Worm (Caenorhabditis elegans): Measurements from ENCODE around the gene nspc-20.

The nspc-20 gene

DNA sequence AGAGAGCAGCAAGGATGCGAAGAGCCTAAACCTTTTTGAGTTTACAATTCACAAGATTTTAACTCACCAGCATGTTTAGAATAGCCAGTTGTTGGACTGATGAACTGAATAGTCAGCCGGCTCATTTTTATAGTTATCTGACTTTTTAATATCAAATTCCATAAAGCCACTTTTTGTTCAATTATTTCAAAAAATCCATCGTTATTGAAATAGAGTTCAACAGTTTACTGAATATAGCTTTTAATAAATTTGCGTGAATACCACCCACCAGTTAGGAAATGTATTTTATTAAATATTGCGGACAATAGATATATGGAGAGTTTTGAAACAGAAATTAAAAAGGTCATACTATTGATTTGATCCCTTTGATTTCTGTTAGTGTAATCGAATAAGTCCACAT, at the start of gene nspc-20:
Gene nspc-20 (minus strand): TSS at position 101 of the 400 bp plus-strand sequence.
- no peak for TF ChIP-seq tab-1 (GFP tag; IDR thresholded peaks at IDR 0.05)

DNA sequence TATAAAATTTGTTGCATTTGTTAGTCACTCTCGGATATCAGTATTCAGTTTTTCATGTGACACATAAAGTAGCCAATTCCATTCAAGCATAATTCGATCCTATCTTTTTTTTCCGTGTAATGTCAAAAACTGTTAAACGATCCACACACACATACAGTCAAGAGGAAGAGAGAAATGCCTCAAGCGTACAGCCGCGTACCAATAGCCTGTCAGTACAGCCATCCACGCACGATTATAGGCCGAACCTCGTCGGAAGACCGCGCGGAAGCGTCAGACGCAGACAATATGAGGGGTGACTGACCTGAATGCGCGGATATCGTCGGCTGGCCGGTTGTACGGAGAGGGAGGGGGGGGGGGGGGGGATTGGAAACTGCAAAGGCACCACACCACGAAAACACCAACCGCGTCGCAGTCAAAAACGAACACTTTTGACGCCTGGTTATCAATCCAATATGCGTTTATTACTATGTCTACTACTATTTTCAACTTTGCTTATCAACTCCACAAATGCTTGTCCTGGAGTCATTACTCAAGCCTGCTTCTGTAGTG, 47.6 kb upstream of the nspc-20 start, which contains the start of gene let-4:
Gene let-4 (plus strand): TSS at position 357 of the 549 bp plus-strand sequence.
- TF ChIP-seq med-1 (GFP tag; optimal IDR thresholded peaks at IDR 0.05; ENCODE audit: insufficient read depth), result no peak
- no peak for TF ChIP-seq ztf-23 (GFP tag; IDR thresholded peaks at IDR 0.05)
- no peak for TF ChIP-seq ref-1 (GFP tag; conservative IDR thresholded peaks at IDR 0.05)
- TF ChIP-seq cog-1 (tag; optimal IDR thresholded peaks at IDR 0.05), result no peak
- no peak for TF ChIP-seq T22C8.4 (GFP tag; IDR thresholded peaks at IDR 0.05)
- TF ChIP-seq tab-1 (GFP tag; IDR thresholded peaks at IDR 0.05), result 0 out of 2 replicates have a peak, but pooled peaks have one; percentile 35
- TF ChIP-seq klf-2 (GFP tag; conservative IDR thresholded peaks at IDR 0.05), result no peak
- TF ChIP-seq flt-1 (GFP tag; IDR thresholded peaks at IDR 0.05), result peak; percentile 10; the same call in 1 of the 2 replicates
- no peak for TF ChIP-seq ztf-29 (GFP tag; IDR thresholded peaks at IDR 0.05)

DNA sequence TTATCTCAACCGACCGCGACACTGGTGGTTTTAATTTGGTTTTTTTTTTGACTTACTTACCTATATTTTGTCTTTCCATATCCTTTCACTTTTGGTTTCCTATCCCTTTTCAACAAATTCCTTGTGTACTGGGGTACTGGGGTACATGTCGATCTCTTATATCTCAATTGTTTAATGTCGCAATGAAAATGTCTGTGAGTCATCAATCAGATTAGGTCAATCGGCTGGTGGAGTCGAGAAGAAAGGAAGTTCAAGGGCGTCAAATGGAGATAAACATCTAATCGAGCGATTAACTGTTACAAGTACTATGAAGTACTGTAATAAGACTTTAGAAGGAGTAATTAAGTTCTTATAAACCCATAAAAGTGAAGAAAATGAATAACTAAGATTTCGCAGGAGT, 45.9 kb upstream of the nspc-20 start:
- TF ChIP-seq med-1 (GFP tag; optimal IDR thresholded peaks at IDR 0.05; ENCODE audit: insufficient read depth), result no peak
- no peak for TF ChIP-seq tab-1 (GFP tag; IDR thresholded peaks at IDR 0.05)
- no peak for TF ChIP-seq T22C8.4 (GFP tag; IDR thresholded peaks at IDR 0.05)
- TF ChIP-seq flt-1 (GFP tag; IDR thresholded peaks at IDR 0.05), result no peak
- no peak for TF ChIP-seq ztf-29 (GFP tag; IDR thresholded peaks at IDR 0.05)
- TF ChIP-seq klf-2 (GFP tag; conservative IDR thresholded peaks at IDR 0.05), result no peak
- no peak for TF ChIP-seq cog-1 (tag; optimal IDR thresholded peaks at IDR 0.05)
- no peak for TF ChIP-seq ref-1 (GFP tag; conservative IDR thresholded peaks at IDR 0.05)
- TF ChIP-seq ztf-23 (GFP tag; IDR thresholded peaks at IDR 0.05), result no peak

DNA sequence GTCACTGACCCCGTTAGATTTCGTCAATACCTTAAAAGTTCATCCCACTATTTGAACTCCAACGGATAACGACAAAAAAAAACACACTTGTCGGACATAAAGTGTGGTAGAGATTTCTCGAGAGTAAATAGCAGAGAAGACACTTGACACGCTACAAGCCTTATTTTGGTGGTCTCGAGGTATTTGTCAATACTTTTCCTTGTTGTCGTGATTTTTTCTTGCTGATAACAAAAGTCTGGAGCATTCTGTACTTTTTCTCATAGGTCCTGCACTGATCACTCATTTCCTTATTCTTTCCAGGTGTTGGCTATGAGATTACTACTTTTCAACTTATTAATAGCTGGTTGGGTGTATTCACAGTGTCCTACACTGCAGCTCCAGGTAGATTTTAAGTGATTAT, 42.4 kb upstream of the nspc-20 start, which contains the start of gene lron-1:
Gene lron-1 (plus strand): TSS at position 301 of the 400 bp plus-strand sequence.
- TF ChIP-seq T22C8.4 (GFP tag; IDR thresholded peaks at IDR 0.05) (no peak), ref-1 (GFP tag; conservative IDR thresholded peaks at IDR 0.05) (no peak), cog-1 (tag; optimal IDR thresholded peaks at IDR 0.05) (no peak), klf-2 (GFP tag; conservative IDR thresholded peaks at IDR 0.05) (no peak), ztf-29 (GFP tag; IDR thresholded peaks at IDR 0.05) (no peak), ztf-23 (GFP tag; IDR thresholded peaks at IDR 0.05) (no peak), med-1 (GFP tag; optimal IDR thresholded peaks at IDR 0.05; ENCODE audit: insufficient read depth) (no peak), tab-1 (GFP tag; IDR thresholded peaks at IDR 0.05) (no peak), flt-1 (GFP tag; IDR thresholded peaks at IDR 0.05) (no peak)

DNA sequence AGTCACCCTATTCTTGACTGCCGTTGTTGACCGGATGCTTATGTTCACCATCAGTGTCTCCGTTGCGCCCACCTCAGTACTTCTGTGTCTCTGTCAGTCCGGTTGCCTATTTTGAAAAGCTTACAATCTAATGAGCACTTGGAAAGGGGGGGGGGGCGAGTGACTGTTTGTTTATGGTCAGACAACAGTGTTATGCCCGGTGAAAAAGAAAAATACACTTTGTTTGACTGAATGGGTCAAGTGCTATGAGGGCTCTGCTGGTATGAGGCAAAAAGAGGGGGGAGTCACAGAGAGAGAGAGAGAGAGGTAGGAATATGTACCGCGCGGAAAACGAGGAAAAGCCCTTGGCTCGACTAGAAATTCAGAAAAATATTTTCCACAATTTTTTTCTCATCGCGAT, 41.3 kb upstream of the nspc-20 start:
- TF ChIP-seq klf-2 (GFP tag; conservative IDR thresholded peaks at IDR 0.05) (no peak), flt-1 (GFP tag; IDR thresholded peaks at IDR 0.05) (no peak), med-1 (GFP tag; optimal IDR thresholded peaks at IDR 0.05; ENCODE audit: insufficient read depth) (no peak), T22C8.4 (GFP tag; IDR thresholded peaks at IDR 0.05) (no peak), cog-1 (tag; optimal IDR thresholded peaks at IDR 0.05) (no peak), ztf-23 (GFP tag; IDR thresholded peaks at IDR 0.05) (no peak), ztf-29 (GFP tag; IDR thresholded peaks at IDR 0.05) (no peak), ref-1 (GFP tag; conservative IDR thresholded peaks at IDR 0.05) (no peak), tab-1 (GFP tag; IDR thresholded peaks at IDR 0.05) (no peak)

DNA sequence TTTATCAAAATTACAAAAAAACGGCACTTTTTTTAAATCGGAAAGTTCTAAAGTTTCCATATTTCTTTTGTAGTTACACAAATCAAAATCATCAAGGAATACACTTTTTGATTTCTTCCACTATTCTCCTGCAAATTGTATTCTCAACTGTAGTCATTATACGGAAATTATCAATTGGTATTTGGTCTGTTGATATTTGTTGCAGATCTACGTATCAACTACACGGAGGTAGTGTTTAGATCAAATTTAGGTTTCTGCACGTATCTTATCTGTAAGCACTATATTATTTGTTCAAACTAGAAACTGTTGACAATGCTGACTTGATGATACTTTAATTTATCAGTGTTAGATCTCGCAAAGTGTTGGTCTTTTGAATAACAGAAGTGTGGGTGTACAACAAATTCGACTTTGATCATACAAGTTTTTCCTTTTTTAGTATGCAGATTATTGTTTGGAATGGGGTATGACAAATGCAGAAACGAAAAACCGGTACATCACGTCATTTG, 38.3 kb upstream of the nspc-20 start:
- TF ChIP-seq cog-1 (tag; optimal IDR thresholded peaks at IDR 0.05) (no peak), ztf-23 (GFP tag; IDR thresholded peaks at IDR 0.05) (no peak), tab-1 (GFP tag; IDR thresholded peaks at IDR 0.05) (no peak), flt-1 (GFP tag; IDR thresholded peaks at IDR 0.05) (no peak), ref-1 (GFP tag; conservative IDR thresholded peaks at IDR 0.05) (no peak), T22C8.4 (GFP tag; IDR thresholded peaks at IDR 0.05) (no peak), med-1 (GFP tag; optimal IDR thresholded peaks at IDR 0.05; ENCODE audit: insufficient read depth) (no peak), klf-2 (GFP tag; conservative IDR thresholded peaks at IDR 0.05) (no peak), ztf-29 (GFP tag; IDR thresholded peaks at IDR 0.05) (no peak)

DNA sequence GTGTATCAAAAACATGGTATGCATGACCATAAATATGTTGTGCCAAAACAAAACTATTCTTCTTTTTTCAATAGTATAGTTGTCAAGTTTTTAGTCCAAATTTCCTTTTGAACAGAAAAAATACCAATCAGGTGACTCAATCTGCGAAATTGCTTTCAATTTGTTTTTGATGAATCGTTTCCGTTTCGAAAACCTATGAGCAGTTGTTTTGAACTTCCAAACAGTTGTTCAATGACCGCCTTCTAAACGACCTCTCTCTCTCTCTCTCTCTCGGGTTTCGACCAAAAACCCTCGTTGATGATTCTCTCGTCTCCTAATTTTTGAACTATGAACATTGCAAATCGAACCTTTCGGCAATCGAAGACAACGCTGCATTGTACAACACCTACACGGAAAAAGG, 36.0 kb upstream of the nspc-20 start:
- TF ChIP-seq T22C8.4 (GFP tag; IDR thresholded peaks at IDR 0.05), result no peak
- no peak for TF ChIP-seq med-1 (GFP tag; optimal IDR thresholded peaks at IDR 0.05; ENCODE audit: insufficient read depth)

DNA sequence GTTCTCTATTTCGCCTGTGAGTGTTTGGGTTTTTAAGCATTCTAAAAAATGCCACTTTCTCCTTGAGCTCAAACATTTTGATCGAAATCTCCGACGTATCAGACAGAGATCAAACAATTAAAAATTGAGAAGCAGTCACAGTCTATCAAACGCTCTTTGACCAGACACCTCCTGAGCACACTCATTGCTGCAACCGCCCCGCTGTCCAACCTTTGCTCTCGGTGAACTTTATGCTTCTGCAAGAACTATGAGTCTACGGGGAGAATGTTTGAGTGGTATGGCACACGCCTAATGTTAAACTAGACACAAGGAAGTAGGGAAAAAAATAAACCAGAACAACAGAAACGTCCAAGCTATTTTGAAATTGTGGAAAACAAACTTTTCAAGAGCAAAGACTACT, 35.2 kb upstream of the nspc-20 start:
- TF ChIP-seq ref-1 (GFP tag; conservative IDR thresholded peaks at IDR 0.05), result no peak
- TF ChIP-seq tab-1 (GFP tag; IDR thresholded peaks at IDR 0.05), result no peak
- no peak for TF ChIP-seq cog-1 (tag; optimal IDR thresholded peaks at IDR 0.05)
- no peak for TF ChIP-seq klf-2 (GFP tag; conservative IDR thresholded peaks at IDR 0.05)
- no peak for TF ChIP-seq ztf-29 (GFP tag; IDR thresholded peaks at IDR 0.05)
- no peak for TF ChIP-seq ztf-23 (GFP tag; IDR thresholded peaks at IDR 0.05)
- no peak for TF ChIP-seq med-1 (GFP tag; optimal IDR thresholded peaks at IDR 0.05; ENCODE audit: insufficient read depth)
- TF ChIP-seq T22C8.4 (GFP tag; IDR thresholded peaks at IDR 0.05), result no peak
- no peak for TF ChIP-seq flt-1 (GFP tag; IDR thresholded peaks at IDR 0.05)

DNA sequence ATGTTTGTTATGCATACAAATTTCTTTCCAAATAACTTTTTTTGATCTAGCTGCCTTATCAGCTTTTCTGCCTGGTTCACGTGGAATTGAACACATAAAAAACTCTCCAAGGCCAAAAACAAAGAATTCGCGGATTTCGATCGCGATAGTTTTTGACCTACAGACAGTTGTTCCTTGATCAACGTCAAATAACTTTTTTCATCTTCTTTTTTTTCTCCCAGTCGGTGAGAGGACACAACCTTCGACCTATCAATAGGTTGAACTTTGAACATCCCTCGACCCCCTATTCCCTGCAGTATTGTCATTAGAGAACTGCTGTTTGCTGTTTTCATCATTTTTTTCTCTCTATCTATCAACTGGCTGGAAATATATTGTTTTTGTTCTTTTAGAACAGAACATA, 33.8 kb upstream of the nspc-20 start:
- TF ChIP-seq cog-1 (tag; optimal IDR thresholded peaks at IDR 0.05), result no peak
- TF ChIP-seq T22C8.4 (GFP tag; IDR thresholded peaks at IDR 0.05), result no peak

DNA sequence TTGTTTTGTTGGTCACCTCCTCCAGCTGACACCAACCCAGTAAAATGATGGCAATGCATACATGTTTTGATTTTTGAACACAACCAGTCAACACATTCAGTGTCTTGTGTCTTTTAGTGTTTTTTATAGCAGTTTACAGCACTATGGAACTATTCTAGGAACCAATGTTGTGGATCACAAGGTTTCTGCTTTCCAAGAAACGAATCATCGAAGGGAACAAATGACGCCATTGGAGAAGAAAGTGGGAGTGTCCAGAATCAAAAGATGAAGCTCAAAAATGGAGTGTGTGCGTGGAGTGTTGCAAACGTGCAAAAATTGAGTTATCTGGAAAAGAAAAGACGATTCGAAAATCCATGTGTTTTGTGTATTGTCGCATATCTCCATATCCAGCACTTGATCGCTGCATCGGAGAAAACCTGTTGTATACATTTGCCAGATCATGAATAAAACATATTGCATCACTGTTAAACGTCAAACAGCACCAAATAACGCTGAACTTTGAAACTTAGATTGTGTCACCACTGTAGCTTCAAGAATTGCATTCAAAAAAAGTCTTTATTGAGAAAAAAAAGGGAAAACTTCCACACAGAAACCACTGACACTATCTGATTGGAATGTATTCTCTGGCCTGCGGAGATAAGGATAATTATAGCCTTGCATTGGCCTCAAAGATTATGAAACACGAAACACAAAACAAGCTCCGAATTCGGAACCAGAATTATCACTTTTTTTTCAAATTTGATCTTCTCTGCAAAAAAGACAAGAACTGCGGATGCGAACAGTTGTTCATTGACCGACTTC, 32.5 kb upstream of the nspc-20 start:
- TF ChIP-seq ztf-29 (GFP tag; IDR thresholded peaks at IDR 0.05), result no peak
- no peak for TF ChIP-seq cog-1 (tag; optimal IDR thresholded peaks at IDR 0.05)
- no peak for TF ChIP-seq tab-1 (GFP tag; IDR thresholded peaks at IDR 0.05)
- no peak for TF ChIP-seq klf-2 (GFP tag; conservative IDR thresholded peaks at IDR 0.05)
- no peak for TF ChIP-seq flt-1 (GFP tag; IDR thresholded peaks at IDR 0.05)
- no peak for TF ChIP-seq T22C8.4 (GFP tag; IDR thresholded peaks at IDR 0.05)
- TF ChIP-seq ref-1 (GFP tag; conservative IDR thresholded peaks at IDR 0.05), result no peak
- no peak for TF ChIP-seq med-1 (GFP tag; optimal IDR thresholded peaks at IDR 0.05; ENCODE audit: insufficient read depth)
